Worm (Caenorhabditis elegans) whole organism, L3 larva: ENCODE measurements around the gene C18H7.6.

Source experiments
- daf-12 ChIP-seq: fragments of 150-350 bp; optimal IDR thresholded peaks from 2 replicates; lab custom pipeline; 2014; ENCODE audit warnings: missing biosample characterization, missing genetic modification reagents, missing genetic modification characterization
- nhr-23 ChIP-seq: fragments of 150-350 bp; optimal IDR thresholded peaks from 2 replicates; lab custom pipeline; 2014; ENCODE audit warnings: missing biosample characterization, missing genetic modification reagents, missing genetic modification characterization
- snpc-4 ChIP-seq: fragments of 150-350 bp; optimal IDR thresholded peaks from 2 replicates; lab custom pipeline; 2014; ENCODE audit warnings: missing biosample characterization, missing genetic modification characterization
- zag-1 ChIP-seq: fragments of 150-350 bp; optimal IDR thresholded peaks from 2 replicates; lab custom pipeline; 2014; ENCODE audit warnings: missing biosample characterization, missing genetic modification characterization

ce11 chrIV:604144-604543 is 11.9 kb upstream of the C18H7.6 start, which contains the start of gene col-102:
- TF ChIP-seq zag-1 (tag; lab: Kevin White, UChicago) = no peak
- TF ChIP-seq snpc-4 = no peak
- TF ChIP-seq daf-12 (tag; lab: Kevin White, UChicago) = no peak
- TF ChIP-seq nhr-23 (tag; lab: Kevin White, UChicago) = no peak
